Fruit fly (Drosophila melanogaster) Kc167 (cell line): ENCODE measurements around the gene CHOp24.

ENCODE experiments used
- Myc ChIP-seq: fragments of >200 bp; optimal IDR thresholded peaks from 2 replicates; lab custom pipeline; 2017; ENCODE audit warnings: missing external identifiers
- Sin3A ChIP-seq: fragments of >200 bp; optimal IDR thresholded peaks from 2 replicates; lab custom pipeline; 2018; ENCODE audit warnings: missing external identifiers
- h ChIP-seq: fragments of >200 bp; optimal IDR thresholded peaks from 3 replicates; lab custom pipeline; 2018; ENCODE audit warnings: missing external identifiers
- insv ChIP-seq: fragments of >200 bp; optimal IDR thresholded peaks from 3 replicates; lab custom pipeline; 2018; ENCODE audit warnings: missing external identifiers
- psq ChIP-seq: fragments of >200 bp; optimal IDR thresholded peaks from 2 replicates; lab custom pipeline; 2017; ENCODE audit warnings: missing external identifiers
- ttk ChIP-seq: sonication (Bioruptor generic); optimal IDR thresholded peaks from 2 replicates; lab custom pipeline; 2017; ENCODE audit warnings: missing external identifiers

Gene CHOp24

DNA sequence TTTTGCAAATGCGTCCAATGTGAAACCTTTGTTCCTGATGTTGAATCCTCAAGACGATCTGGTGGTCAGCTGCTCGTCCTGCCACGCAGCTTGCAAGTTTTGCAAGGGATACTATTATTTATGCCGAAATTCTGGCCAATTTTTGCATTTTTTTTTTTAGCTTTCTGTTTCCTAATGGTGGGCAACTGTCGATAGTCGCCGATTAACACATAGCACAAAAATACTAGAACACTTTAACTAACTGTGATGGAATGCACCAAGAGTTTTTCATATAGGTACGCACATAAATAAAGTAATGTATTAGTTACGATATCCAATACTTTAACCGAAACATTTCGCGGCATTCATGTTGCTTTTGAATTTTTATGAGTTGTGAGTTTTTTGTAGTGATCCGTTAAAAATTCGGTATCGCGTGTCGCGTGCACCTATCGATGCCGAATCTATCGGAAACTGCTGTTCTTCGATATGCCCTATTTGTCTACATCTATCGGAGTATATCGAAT lies at the start of gene CHOp24, which contains the start of gene rb:
Gene CHOp24 (plus strand): TSS at position 479 of the 503 bp plus-strand sequence.
Gene rb (minus strand): TSS at position 197 of the 503 bp plus-strand sequence.
- no peak for TF ChIP-seq h (lab: Kevin White, UChicago)

DNA sequence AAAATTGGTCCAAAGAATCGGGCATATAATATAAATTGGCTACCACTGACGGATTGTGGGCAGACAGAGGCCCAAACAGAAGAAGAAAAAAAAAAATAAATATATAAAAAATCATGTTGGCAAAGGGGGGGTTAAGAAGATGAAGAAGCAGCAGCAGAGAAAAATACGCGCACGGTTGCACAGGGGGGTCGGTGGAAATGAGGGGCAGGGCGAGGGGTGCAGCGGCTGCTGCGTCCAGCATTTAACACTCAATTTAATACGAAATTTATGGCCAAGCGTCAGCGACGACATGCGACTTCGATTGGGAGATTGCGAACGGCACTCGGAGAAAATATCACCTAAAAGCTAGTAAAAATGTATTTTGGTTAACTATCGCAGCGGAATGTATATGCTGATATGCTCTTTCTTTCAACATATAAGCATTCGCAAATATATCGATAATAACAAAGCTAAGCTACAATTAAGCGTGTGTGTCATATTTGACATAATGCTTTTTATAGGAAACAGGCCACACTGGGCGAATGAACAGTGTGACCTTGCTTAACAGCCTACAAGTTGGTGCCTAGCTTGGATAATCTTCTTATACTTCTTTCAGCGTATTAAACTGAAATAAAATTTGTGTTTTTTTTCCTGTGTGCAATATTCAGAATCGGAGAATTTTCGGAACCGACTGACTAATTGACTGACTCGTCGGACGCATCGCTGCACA lies 47.4 kb upstream of the CHOp24 start:
- TF ChIP-seq insv (lab: Kevin White, UChicago) (no peak), psq (lab: Kevin White, UChicago) (no peak), h (lab: Kevin White, UChicago) (no peak), Myc (lab: Kevin White, UChicago) (no peak), ttk (lab: Kevin White, UChicago) (no peak), Sin3A (lab: Kevin White, UChicago) (no peak)

DNA sequence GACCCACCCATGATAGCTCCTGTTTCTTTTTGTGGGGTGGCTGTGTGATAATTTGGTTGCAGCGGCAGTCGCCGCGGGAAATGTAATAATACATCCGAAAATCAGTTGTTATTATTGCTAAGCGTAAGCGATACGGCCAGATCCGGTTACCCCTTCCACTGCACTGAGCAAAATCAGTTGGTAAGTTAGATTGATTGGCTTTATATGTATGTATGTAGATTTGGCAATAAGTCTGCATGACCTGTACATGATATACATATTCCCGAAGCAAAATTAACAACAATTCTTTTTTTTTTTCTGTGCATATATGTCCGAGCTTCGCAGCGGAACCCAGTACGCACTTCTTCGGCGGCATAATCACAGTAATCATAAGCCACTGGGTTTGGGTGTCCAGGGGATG lies 42.5 kb upstream of the CHOp24 start:
- TF ChIP-seq Myc (lab: Kevin White, UChicago) (no peak), psq (lab: Kevin White, UChicago) (no peak), Sin3A (lab: Kevin White, UChicago) (no peak), insv (lab: Kevin White, UChicago) (no peak), h (lab: Kevin White, UChicago) (no peak), ttk (lab: Kevin White, UChicago) (no peak)

DNA sequence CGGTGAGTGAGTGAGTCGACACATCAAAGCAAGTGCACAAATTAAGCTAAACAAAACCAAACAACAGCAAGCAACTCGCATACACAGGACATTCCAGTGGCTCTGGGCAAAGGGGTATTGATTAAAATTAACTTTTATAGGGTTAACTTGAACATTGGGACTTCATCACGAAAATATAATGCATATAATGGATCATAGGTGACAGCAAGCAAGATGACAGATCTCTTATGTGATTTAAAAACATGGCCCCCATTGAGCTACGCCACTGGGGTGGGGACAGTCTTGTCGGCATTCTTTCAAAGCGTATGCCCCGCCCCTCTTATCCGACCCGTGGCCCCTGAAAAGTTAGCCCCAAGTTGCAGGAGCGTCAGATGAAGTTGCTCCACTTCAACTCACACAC lies 37.2 kb upstream of the CHOp24 start:
- TF ChIP-seq insv (lab: Kevin White, UChicago): no peak
- no peak for TF ChIP-seq psq (lab: Kevin White, UChicago)
- TF ChIP-seq h (lab: Kevin White, UChicago): no peak
- no peak for TF ChIP-seq ttk (lab: Kevin White, UChicago)
- TF ChIP-seq Sin3A (lab: Kevin White, UChicago): no peak
- no peak for TF ChIP-seq Myc (lab: Kevin White, UChicago)

DNA sequence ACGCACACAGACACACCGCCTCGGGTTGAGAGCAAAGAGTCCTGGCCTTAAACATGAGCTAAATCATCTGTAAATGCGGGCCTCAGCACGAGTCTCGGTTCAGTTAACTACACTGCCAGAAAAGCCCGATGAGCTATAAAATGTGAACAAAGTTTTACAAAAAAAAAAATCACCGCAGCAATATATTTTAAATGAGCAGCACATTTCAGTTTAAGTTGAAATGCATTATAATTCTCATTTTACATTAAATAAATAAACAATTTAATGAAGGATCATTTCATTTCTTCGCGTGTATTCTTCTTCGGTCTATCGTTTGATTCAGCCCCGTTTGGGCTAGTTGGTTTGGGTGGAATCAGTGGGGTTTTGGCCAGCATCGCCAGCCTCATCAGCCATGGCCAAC lies 35.4 kb upstream of the CHOp24 start:
- TF ChIP-seq Sin3A (lab: Kevin White, UChicago): no peak
- TF ChIP-seq Myc (lab: Kevin White, UChicago): no peak
- TF ChIP-seq ttk (lab: Kevin White, UChicago): no peak
- TF ChIP-seq h (lab: Kevin White, UChicago): no peak
- no peak for TF ChIP-seq psq (lab: Kevin White, UChicago)
- TF ChIP-seq insv (lab: Kevin White, UChicago): no peak

DNA sequence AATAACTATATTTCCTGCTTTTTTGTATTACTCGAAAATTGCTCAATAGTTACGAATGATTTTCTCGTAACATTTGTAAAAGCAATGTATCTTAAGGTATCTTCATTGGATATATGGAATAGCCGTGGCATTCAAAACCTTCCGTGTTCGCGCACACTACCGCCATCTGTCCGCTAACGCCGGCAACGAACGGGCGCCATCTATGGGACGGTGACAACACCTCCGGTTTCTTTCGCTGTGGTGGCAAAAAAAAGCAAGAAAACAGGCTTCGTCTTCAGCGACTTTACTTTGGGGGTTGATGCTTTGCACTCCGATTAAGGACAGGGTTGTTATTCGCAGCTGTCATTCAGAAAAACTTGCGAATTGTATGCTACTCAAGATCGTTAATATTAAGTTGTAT lies 33.6 kb upstream of the CHOp24 start:
- no peak for TF ChIP-seq Myc (lab: Kevin White, UChicago)
- TF ChIP-seq Sin3A (lab: Kevin White, UChicago): no peak
- TF ChIP-seq insv (lab: Kevin White, UChicago): no peak
- TF ChIP-seq ttk (lab: Kevin White, UChicago): no peak
- no peak for TF ChIP-seq psq (lab: Kevin White, UChicago)
- TF ChIP-seq h (lab: Kevin White, UChicago): no peak

DNA sequence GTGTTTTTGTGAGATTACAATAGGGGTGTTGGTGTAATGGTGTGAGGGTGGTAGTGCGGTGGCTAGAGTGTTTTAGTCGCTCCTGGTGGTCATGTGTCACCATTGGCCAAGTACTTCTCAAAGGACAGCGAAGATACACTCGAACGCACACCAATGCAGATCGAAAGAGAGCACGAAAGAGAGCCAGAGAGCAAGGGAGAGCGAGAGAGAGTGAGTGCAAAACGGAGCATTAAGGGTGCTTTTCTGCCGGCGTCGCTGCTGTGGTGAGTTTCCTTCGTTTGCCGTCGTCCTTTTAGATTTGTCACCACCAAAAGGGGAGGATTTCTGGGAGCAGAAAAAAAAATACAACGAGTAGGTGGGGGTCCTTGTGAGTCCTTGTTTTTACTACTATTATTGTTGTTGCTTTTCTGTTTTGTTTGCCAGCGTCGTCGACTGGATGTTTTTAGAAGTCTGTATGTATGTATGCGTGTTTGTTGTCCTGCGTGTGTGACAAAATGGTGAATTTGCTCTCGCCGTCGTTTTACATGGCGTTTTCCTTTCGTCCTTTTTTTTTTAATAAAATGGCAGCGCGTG lies 32.5 kb upstream of the CHOp24 start:
- TF ChIP-seq Sin3A (lab: Kevin White, UChicago) (no peak), Myc (lab: Kevin White, UChicago) (no peak), insv (lab: Kevin White, UChicago) (no peak)

DNA sequence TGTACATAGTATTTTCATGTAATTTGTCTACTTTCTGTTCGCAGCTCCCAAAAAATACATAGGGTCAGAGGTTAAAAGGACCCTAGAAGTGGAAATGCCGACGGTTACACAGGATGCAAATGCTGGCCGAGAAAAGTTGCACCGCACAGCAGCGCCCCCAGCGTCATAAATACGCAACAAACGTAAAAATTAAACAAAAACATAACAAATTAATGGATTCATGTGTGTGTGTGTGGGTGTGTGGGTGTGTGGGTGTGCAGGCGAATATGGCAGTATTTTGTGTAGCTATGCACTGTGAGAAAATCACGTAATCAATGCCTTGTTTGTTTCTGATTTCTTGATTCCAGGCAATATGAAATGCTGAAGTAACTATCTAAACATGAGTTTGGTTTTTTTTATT lies 29.1 kb upstream of the CHOp24 start:
- TF ChIP-seq ttk (lab: Kevin White, UChicago) (no peak), insv (lab: Kevin White, UChicago) (no peak), Sin3A (lab: Kevin White, UChicago) (no peak), h (lab: Kevin White, UChicago) (no peak), psq (lab: Kevin White, UChicago) (no peak), Myc (lab: Kevin White, UChicago) (no peak)

DNA sequence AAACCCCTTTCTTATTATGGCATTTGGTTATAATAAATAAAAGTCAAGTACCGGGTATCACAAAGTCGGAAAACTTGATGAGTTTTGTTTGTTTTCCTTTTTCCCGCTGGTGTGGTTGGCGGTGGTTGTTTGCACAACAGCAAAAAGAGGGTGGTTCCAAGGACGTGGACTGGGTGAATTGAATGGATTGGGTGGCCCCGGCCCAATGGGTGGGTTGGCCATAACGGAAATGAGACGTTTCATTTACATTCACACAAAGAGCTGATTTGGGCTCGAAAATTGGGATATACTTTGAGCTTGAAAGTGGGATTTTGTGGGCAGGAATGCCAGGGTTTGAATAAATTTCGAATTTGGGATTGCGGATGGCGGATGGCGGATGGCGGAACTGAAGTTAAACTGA lies 19.8 kb upstream of the CHOp24 start:
- no peak for TF ChIP-seq insv (lab: Kevin White, UChicago)
- no peak for TF ChIP-seq psq (lab: Kevin White, UChicago)
- no peak for TF ChIP-seq Sin3A (lab: Kevin White, UChicago)
- TF ChIP-seq ttk (lab: Kevin White, UChicago): no peak
- TF ChIP-seq h (lab: Kevin White, UChicago): no peak
- TF ChIP-seq Myc (lab: Kevin White, UChicago): no peak

DNA sequence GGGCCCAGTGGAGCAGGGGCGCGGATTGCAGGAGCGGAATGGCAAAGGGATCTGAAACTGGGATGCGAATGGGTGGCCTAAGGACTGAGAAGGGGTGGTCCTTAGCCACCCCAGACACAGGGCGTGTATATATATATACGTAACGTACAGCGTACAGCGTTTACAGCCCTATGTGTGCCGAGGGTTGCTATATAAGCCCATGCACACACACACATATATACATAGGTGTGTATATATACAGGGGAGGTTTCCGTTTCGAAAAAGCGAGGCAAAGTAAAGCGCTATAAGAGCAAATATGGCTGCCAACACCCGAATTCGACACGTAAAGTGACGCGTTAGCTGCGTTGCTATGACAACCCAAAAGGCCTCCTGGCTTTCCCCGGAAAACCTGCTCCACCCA lies 14.0 kb upstream of the CHOp24 start:
- TF ChIP-seq Myc (lab: Kevin White, UChicago): no peak

DNA sequence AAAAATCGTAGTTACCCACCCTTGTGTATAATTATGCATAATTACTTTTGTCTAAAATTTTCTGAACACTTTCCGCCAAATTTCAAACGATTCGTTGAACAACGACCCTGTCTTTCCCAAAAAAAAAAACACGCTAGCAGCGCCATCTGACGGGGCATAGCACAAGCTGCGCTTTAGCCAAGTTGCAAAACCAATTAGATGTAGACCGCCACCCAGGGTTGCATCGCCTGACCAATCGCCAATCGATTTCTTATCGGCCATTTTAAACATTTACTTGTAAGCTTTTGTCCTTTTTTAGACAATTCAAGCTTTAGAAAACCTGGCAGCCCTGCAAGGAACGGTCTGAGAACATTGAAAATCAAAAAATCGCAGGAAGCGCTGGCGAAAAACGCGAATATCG lies 10.8 kb upstream of the CHOp24 start, which contains the start of gene CG3556:
Gene CG3556 (plus strand): TSS at position 323 of the 400 bp plus-strand sequence.
- no peak for TF ChIP-seq Myc (lab: Kevin White, UChicago)
- no peak for TF ChIP-seq h (lab: Kevin White, UChicago)
- no peak for TF ChIP-seq insv (lab: Kevin White, UChicago)
- TF ChIP-seq ttk (lab: Kevin White, UChicago): no peak
- TF ChIP-seq psq (lab: Kevin White, UChicago): no peak
- TF ChIP-seq Sin3A (lab: Kevin White, UChicago): no peak

DNA sequence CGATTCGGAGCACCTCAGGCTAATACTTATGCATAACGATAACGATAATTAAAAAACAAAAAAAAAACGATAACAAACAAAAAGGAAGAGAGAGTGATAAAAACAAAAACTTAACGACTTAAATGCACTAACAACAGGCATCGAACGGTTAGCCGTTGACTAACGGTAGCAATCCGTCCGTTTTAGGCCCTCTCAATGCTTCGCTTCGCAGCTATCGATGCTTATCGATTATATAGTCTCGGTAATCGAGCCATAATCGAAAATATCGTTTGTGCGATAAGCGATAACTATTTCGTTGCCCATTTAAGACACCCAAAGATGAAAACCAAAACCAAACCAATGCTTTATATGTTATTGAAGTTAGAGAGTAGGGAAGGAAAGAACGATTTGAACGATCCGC lies 6.7 kb upstream of the CHOp24 start:
- TF ChIP-seq ttk (lab: Kevin White, UChicago) (no peak), psq (lab: Kevin White, UChicago) (no peak), h (lab: Kevin White, UChicago) (no peak), insv (lab: Kevin White, UChicago) (no peak), Sin3A (lab: Kevin White, UChicago) (no peak)
